Fruit fly (Drosophila melanogaster): ENCODE data around the gene CCT2.

Gene CCT2

dm6 chrX:9127264-9128011, 38.1 kb downstream of the CCT2 start (continued):
- TF ChIP-seq Xrp1 (GFP tag; IDR thresholded peaks at IDR 0.05) (peak; percentile 52; the same call in 1 of the 2 replicates), slbo (GFP tag; IDR thresholded peaks at IDR 0.05) (0 out of 2 replicates have a peak, but pooled peaks have one; percentile 33), dan (GFP tag; IDR thresholded peaks at IDR 0.05) (no peak), zen2 (GFP tag; IDR thresholded peaks at IDR 0.05; ENCODE audit: partially characterized antibody) (no peak), cad (GFP tag; optimal IDR thresholded peaks at IDR 0.05) (no peak), CG2678 (tag; optimal IDR thresholded peaks at IDR 0.05) (peak; percentile 37), ci (GFP tag; IDR thresholded peaks at IDR 0.05) (0 out of 3 replicates have a peak, but pooled peaks have one; percentile 13), CG11695 (GFP tag; IDR thresholded peaks at IDR 0.05) (0 out of 3 replicates have a peak, but pooled peaks have one; percentile 31), bab2 (GFP tag; optimal IDR thresholded peaks at IDR 0.05) (peak; percentile 7), ranshi (GFP tag; IDR thresholded peaks at IDR 0.05) (0 out of 2 replicates have a peak, but pooled peaks have one; percentile 15), Oaz (GFP tag; IDR thresholded peaks at IDR 0.05) (0 out of 2 replicates have a peak, but pooled peaks have one; percentile 16), Xbp1 (GFP tag; optimal IDR thresholded peaks at IDR 0.05) (peak; percentile 2), CoRest (tag; optimal IDR thresholded peaks at IDR 0.05) (peak; percentile 2), CG8944 (GFP tag; optimal IDR thresholded peaks at IDR 0.05) (peak; percentile 16)

dm6 chrX:9128012-9128280, 38.6 kb downstream of the CCT2 start:
- TF ChIP-seq oc (tag; optimal IDR thresholded peaks at IDR 0.05) (peak; percentile 16), pros (GFP tag; optimal IDR thresholded peaks at IDR 0.05) (peak; percentile 33), stc (GFP tag; IDR thresholded peaks at IDR 0.05) (no peak), CG7271 (tag; optimal IDR thresholded peaks at IDR 0.05) (no peak), Lim3 (GFP tag; IDR thresholded peaks at IDR 0.05) (no peak), pita (GFP tag; optimal IDR thresholded peaks at IDR 0.05) (no peak), abd-A (tag; optimal IDR thresholded peaks at IDR 0.05) (peak; percentile 54), CG17385 (GFP tag; optimal IDR thresholded peaks at IDR 0.05) (no peak), h (optimal IDR thresholded peaks at IDR 0.05) (no peak), CG14441 (GFP tag; IDR thresholded peaks at IDR 0.05) (no peak), Meics (GFP tag; optimal IDR thresholded peaks at IDR 0.05) (no peak), ci (GFP tag; IDR thresholded peaks at IDR 0.05) (0 out of 3 replicates have a peak, but pooled peaks have one; percentile 44), sqz (GFP tag; optimal IDR thresholded peaks at IDR 0.05) (peak; percentile 13), CG30403 (GFP tag; optimal IDR thresholded peaks at IDR 0.05) (no peak), sens (GFP tag) (peak; percentile 52), Dip3 (GFP tag; optimal IDR thresholded peaks at IDR 0.05) (no peak), jing (GFP tag; optimal IDR thresholded peaks at IDR 0.05) (no peak), CG18476 (GFP tag; optimal IDR thresholded peaks at IDR 0.05) (no peak), gsb-n (tag; optimal IDR thresholded peaks at IDR 0.05) (peak; percentile 84), Dfd (GFP tag; optimal IDR thresholded peaks at IDR 0.05) (no peak), CG32767 (GFP tag; IDR thresholded peaks at IDR 0.05) (no peak), CG33213 (GFP tag; optimal IDR thresholded peaks at IDR 0.05) (no peak), Dll (GFP tag; IDR thresholded peaks at IDR 0.05; ENCODE audit: partially characterized antibody) (peak; percentile 48; the same call in 2 of the 4 replicates), Doc2 (GFP tag; IDR thresholded peaks at IDR 0.05) (no peak), Spps (tag; optimal IDR thresholded peaks at IDR 0.05) (no peak), CG6813 (GFP tag; optimal IDR thresholded peaks at IDR 0.05) (no peak), Scr (GFP tag; IDR thresholded peaks at IDR 0.05; ENCODE audit: partially characterized antibody) (0 out of 2 replicates have a peak, but pooled peaks have one; percentile 38), tll (GFP tag; optimal IDR thresholded peaks at IDR 0.05) (no peak), row (GFP tag; IDR thresholded peaks at IDR 0.05) (peak; percentile 38; the same call in 2 of the 3 replicates), Sry-δ (GFP tag; optimal IDR thresholded peaks at IDR 0.05) (peak; percentile 47), BEAF-32 (GFP tag; optimal IDR thresholded peaks at IDR 0.05) (peak; percentile 47), CG11696 (GFP tag; IDR thresholded peaks at IDR 0.05) (no peak), ro (GFP tag; IDR thresholded peaks at IDR 0.05) (no peak)
